Fruit fly (Drosophila melanogaster) whole organism, embryonic: Measurements from ENCODE around the gene alpha4GT2.

Experiments used
- BEAF-32 ChIP-seq: fragments of 200-800 bp; sonication (Bioruptor generic); optimal IDR thresholded peaks from 3 replicates; lab custom pipeline; 2017; ENCODE audit warnings: missing biosample characterization, missing genetic modification characterization, mild to moderate bottlenecking, moderate library complexity, missing genetic modification reagents
- Blimp-1 ChIP-seq: fragments of 200-800 bp; sonication (Bioruptor generic); optimal IDR thresholded peaks from 3 replicates; lab custom pipeline; 2018; ENCODE audit warnings: missing biosample characterization, missing genetic modification characterization, mild to moderate bottlenecking, moderate library complexity, missing genetic modification reagents
- CG10462 ChIP-seq: fragments of 200-800 bp; sonication (Bioruptor generic); optimal IDR thresholded peaks from 2 replicates; lab custom pipeline; 2016; ENCODE audit warnings: missing biosample characterization, missing genetic modification characterization
- CG11723 ChIP-seq: fragments of 200-800 bp; sonication (Bioruptor generic); optimal IDR thresholded peaks from 2 replicates; lab custom pipeline; 2017; ENCODE audit warnings: missing biosample characterization, mild to moderate bottlenecking, missing genetic modification characterization
- CG12155 ChIP-seq: fragments of 200-800 bp; sonication (Bioruptor generic); optimal IDR thresholded peaks from 3 replicates; lab custom pipeline; 2016; ENCODE audit warnings: missing biosample characterization, missing genetic modification characterization
- CG12219 ChIP-seq: fragments of 200-800 bp; sonication (Bioruptor generic); optimal IDR thresholded peaks from 3 replicates; lab custom pipeline; 2018; ENCODE audit warnings: missing biosample characterization, mild to moderate bottlenecking, missing genetic modification characterization
- CG13287 ChIP-seq: fragments of 200-800 bp; sonication (Bioruptor generic); IDR thresholded peaks from 2 replicates; pipeline ENCODE4 v1.3.6; 2022; ENCODE audit warnings: missing biosample characterization, missing genetic modification characterization; ENCODE audit not compliant: partially characterized antibody
- CG13894 ChIP-seq: fragments of 200-800 bp; sonication (Bioruptor generic); optimal IDR thresholded peaks from 3 replicates; lab custom pipeline; 2018; ENCODE audit warnings: missing biosample characterization, mild to moderate bottlenecking, missing genetic modification characterization, moderate library complexity
- CG14667 ChIP-seq: fragments of 200-800 bp; sonication (Bioruptor generic); IDR thresholded peaks from 2 replicates; pipeline ENCODE4 v1.3.6; 2022; ENCODE audit warnings: missing biosample characterization, missing genetic modification characterization
- CG2116 ChIP-seq: fragments of 200-800 bp; sonication (Bioruptor generic); optimal IDR thresholded peaks from 3 replicates; lab custom pipeline; 2018; ENCODE audit warnings: missing biosample characterization, mild to moderate bottlenecking, missing genetic modification characterization
- CG3065 ChIP-seq: fragments of 200-800 bp; sonication (Bioruptor generic); optimal IDR thresholded peaks from 2 replicates; lab custom pipeline; 2016; ENCODE audit warnings: missing biosample characterization, missing genetic modification characterization
- CG3163 ChIP-seq: fragments of 200-800 bp; sonication (Bioruptor generic); optimal IDR thresholded peaks from 3 replicates; lab custom pipeline; 2016; ENCODE audit warnings: missing biosample characterization, missing genetic modification characterization
- CG4730 ChIP-seq: fragments of 200-800 bp; sonication (Bioruptor generic); IDR thresholded peaks from 2 replicates; pipeline ENCODE4 v1.3.6; 2022; ENCODE audit warnings: missing biosample characterization, missing genetic modification characterization
- CG4854 ChIP-seq: fragments of 200-800 bp; sonication (Bioruptor generic); optimal IDR thresholded peaks from 2 replicates; lab custom pipeline; 2016; ENCODE audit warnings: missing biosample characterization, missing genetic modification characterization, inconsistent platforms
- CG7987 ChIP-seq: fragments of 200-800 bp; sonication (Bioruptor generic); optimal IDR thresholded peaks from 2 replicates; lab custom pipeline; 2018; ENCODE audit warnings: missing biosample characterization, mild to moderate bottlenecking, missing genetic modification characterization, moderate library complexity
- CrebB ChIP-seq: fragments of 200-800 bp; sonication (Bioruptor generic); optimal IDR thresholded peaks from 3 replicates; lab custom pipeline; 2018; ENCODE audit warnings: missing biosample characterization, mild to moderate bottlenecking, missing genetic modification characterization
- Dad ChIP-seq: fragments of 200-800 bp; sonication (Bioruptor generic); optimal IDR thresholded peaks from 3 replicates; lab custom pipeline; 2016; ENCODE audit warnings: missing biosample characterization, missing genetic modification characterization
- Fer2 ChIP-seq: fragments of 200-800 bp; sonication (Bioruptor generic); optimal IDR thresholded peaks from 2 replicates; lab custom pipeline; 2018; ENCODE audit warnings: missing biosample characterization, mild to moderate bottlenecking, missing genetic modification characterization, moderate library complexity
- Hey ChIP-seq: fragments of 200-800 bp; sonication (Bioruptor generic); optimal IDR thresholded peaks from 3 replicates; lab custom pipeline; 2018; ENCODE audit warnings: missing biosample characterization, mild to moderate bottlenecking, missing genetic modification characterization
- HmgZ ChIP-seq: fragments of 200-800 bp; sonication (Bioruptor generic); optimal IDR thresholded peaks from 2 replicates; lab custom pipeline; 2018; ENCODE audit warnings: missing biosample characterization, mild to moderate bottlenecking, missing genetic modification characterization
- Lim3 ChIP-seq: fragments of 200-800 bp; sonication (Bioruptor generic); IDR thresholded peaks from 2 replicates; pipeline ENCODE4 v1.3.6; 2022; ENCODE audit warnings: missing biosample characterization, missing genetic modification characterization
- Mes4 ChIP-seq: fragments of 200-800 bp; sonication (Bioruptor generic); optimal IDR thresholded peaks from 2 replicates; lab custom pipeline; 2016; ENCODE audit warnings: missing biosample characterization, missing genetic modification characterization
- NFAT ChIP-seq: fragments of 200-800 bp; sonication (Bioruptor generic); IDR thresholded peaks from 2 replicates; pipeline ENCODE4 v1.3.6; 2022; ENCODE audit warnings: missing biosample characterization, missing genetic modification characterization
- Nf-YC ChIP-seq: fragments of 200-800 bp; optimal IDR thresholded peaks from 3 replicates; lab custom pipeline; 2019; ENCODE audit warnings: missing biosample characterization, mild to moderate bottlenecking, missing genetic modification characterization, moderate library complexity
- Opbp ChIP-seq: fragments of 200-800 bp; sonication (Bioruptor generic); IDR thresholded peaks from 3 replicates; pipeline ENCODE4 v1.3.6; 2022; ENCODE audit warnings: missing biosample characterization, missing genetic modification characterization; ENCODE audit not compliant: partially characterized antibody
- Pdp1 ChIP-seq, 2 experiments: fragments of 200-800 bp; sonication (Bioruptor generic); optimal IDR thresholded peaks; 3 replicates each; lab custom pipeline; 2016; ENCODE audit warnings: missing biosample characterization in 2 of 2, missing genetic modification characterization in 2 of 2, mild to moderate bottlenecking in 1 of 2, moderate library complexity in 1 of 2
- Sin3A ChIP-seq: fragments of >200 bp; optimal IDR thresholded peaks from 2 replicates; lab custom pipeline; 2018
- Sox102F ChIP-seq: fragments of 200-800 bp; sonication (Bioruptor generic); optimal IDR thresholded peaks from 2 replicates; lab custom pipeline; 2018; ENCODE audit warnings: missing biosample characterization, mild to moderate bottlenecking, missing genetic modification characterization, moderate library complexity
- abd-A ChIP-seq: fragments of 200-800 bp; sonication (Bioruptor generic); optimal IDR thresholded peaks from 3 replicates; lab custom pipeline; 2019; ENCODE audit warnings: missing biosample characterization, mild to moderate bottlenecking, missing genetic modification characterization, moderate library complexity
- ase ChIP-seq: fragments of 200-800 bp; sonication (Bioruptor generic); IDR thresholded peaks from 3 replicates; pipeline ENCODE4 v1.3.6; 2022; ENCODE audit warnings: missing biosample characterization, missing genetic modification characterization
- bcd ChIP-seq: fragments of 200-800 bp; sonication (Bioruptor generic); optimal IDR thresholded peaks from 2 replicates; lab custom pipeline; 2017; ENCODE audit warnings: missing biosample characterization, mild to moderate bottlenecking, missing genetic modification characterization
- danr ChIP-seq: fragments of 200-800 bp; sonication (Bioruptor generic); IDR thresholded peaks from 2 replicates; pipeline ENCODE4 v1.3.6; 2022; ENCODE audit warnings: missing biosample characterization, missing genetic modification characterization
- dimm ChIP-seq: fragments of 200-800 bp; sonication (Bioruptor generic); IDR thresholded peaks from 2 replicates; pipeline ENCODE4 v1.3.6; 2022; ENCODE audit warnings: missing biosample characterization, missing genetic modification characterization
- ems ChIP-seq: fragments of 200-800 bp; sonication (Bioruptor generic); optimal IDR thresholded peaks from 3 replicates; lab custom pipeline; 2016; ENCODE audit warnings: missing biosample characterization, missing genetic modification characterization
- exex ChIP-seq: fragments of 200-800 bp; sonication (Bioruptor generic); optimal IDR thresholded peaks from 4 replicates; lab custom pipeline; 2018; ENCODE audit warnings: missing biosample characterization, mild to moderate bottlenecking, missing genetic modification characterization, moderate library complexity
- eyg ChIP-seq: fragments of 200-800 bp; sonication (Bioruptor generic); optimal IDR thresholded peaks from 3 replicates; lab custom pipeline; 2016; ENCODE audit warnings: missing biosample characterization, missing genetic modification characterization
- fd102C ChIP-seq: fragments of 200-800 bp; sonication (Bioruptor generic); optimal IDR thresholded peaks from 2 replicates; lab custom pipeline; 2018; ENCODE audit warnings: missing biosample characterization, mild to moderate bottlenecking, missing genetic modification characterization, moderate library complexity
- gcm ChIP-seq: fragments of 200-800 bp; sonication (Bioruptor generic); optimal IDR thresholded peaks from 2 replicates; lab custom pipeline; 2019; ENCODE audit warnings: missing biosample characterization, mild to moderate bottlenecking, missing genetic modification characterization, moderate library complexity
- gsb ChIP-seq: fragments of 200-800 bp; sonication (Bioruptor generic); IDR thresholded peaks from 2 replicates; pipeline ENCODE4 v1.3.6; 2022; ENCODE audit warnings: missing biosample characterization, missing genetic modification characterization
- mam ChIP-seq: fragments of 200-800 bp; sonication (Bioruptor generic); optimal IDR thresholded peaks from 3 replicates; lab custom pipeline; 2016; ENCODE audit warnings: missing biosample characterization, missing genetic modification characterization
- nerfin-2 ChIP-seq: fragments of 200-800 bp; sonication (Bioruptor generic); IDR thresholded peaks from 2 replicates; pipeline ENCODE4 v1.3.6; 2022; ENCODE audit warnings: missing biosample characterization, missing genetic modification characterization; ENCODE audit not compliant: partially characterized antibody
- pzg ChIP-seq: fragments of 200-800 bp; sonication (Bioruptor generic); optimal IDR thresholded peaks from 3 replicates; lab custom pipeline; 2018; ENCODE audit warnings: missing biosample characterization, mild to moderate bottlenecking, missing genetic modification characterization, moderate library complexity
- repo ChIP-seq: fragments of 200-800 bp; sonication (Bioruptor generic); optimal IDR thresholded peaks from 2 replicates; lab custom pipeline; 2016; ENCODE audit warnings: missing biosample characterization, missing genetic modification characterization
- salm ChIP-seq: fragments of 200-800 bp; sonication (Bioruptor generic); optimal IDR thresholded peaks from 2 replicates; lab custom pipeline; 2018; ENCODE audit warnings: missing biosample characterization, mild to moderate bottlenecking, missing genetic modification characterization
- sima ChIP-seq: fragments of 200-800 bp; sonication (Bioruptor generic); optimal IDR thresholded peaks from 2 replicates; lab custom pipeline; 2016; ENCODE audit warnings: missing biosample characterization, missing genetic modification characterization
- sqz ChIP-seq: fragments of 200-800 bp; sonication (Bioruptor generic); optimal IDR thresholded peaks from 3 replicates; lab custom pipeline; 2018; ENCODE audit warnings: missing biosample characterization, mild to moderate bottlenecking, missing genetic modification characterization
- stc ChIP-seq: fragments of 200-800 bp; sonication (Bioruptor generic); IDR thresholded peaks from 2 replicates; pipeline ENCODE4 v1.3.6; 2022; ENCODE audit warnings: missing biosample characterization, missing genetic modification characterization
- toy ChIP-seq: fragments of 200-800 bp; sonication (Bioruptor generic); IDR thresholded peaks from 2 replicates; pipeline ENCODE4 v1.3.6; 2022; ENCODE audit warnings: missing biosample characterization, missing genetic modification characterization
- trem ChIP-seq: fragments of 200-800 bp; optimal IDR thresholded peaks from 3 replicates; lab custom pipeline; 2019; ENCODE audit warnings: missing biosample characterization, mild to moderate bottlenecking, missing genetic modification characterization, moderate library complexity
- tx ChIP-seq: fragments of 200-800 bp; sonication (Bioruptor generic); optimal IDR thresholded peaks from 2 replicates; lab custom pipeline; 2016; ENCODE audit warnings: missing biosample characterization, missing genetic modification characterization
- wdn ChIP-seq: fragments of 200-800 bp; sonication (Bioruptor generic); IDR thresholded peaks from 2 replicates; pipeline ENCODE4 v1.3.6; 2022; ENCODE audit warnings: missing biosample characterization, missing genetic modification characterization

The alpha4GT2 gene

dm6 chr3R:25879324-25879766 is 47.3 kb downstream of the alpha4GT2 start (continued):
- TF ChIP-seq tx, result peak; percentile 69
- TF ChIP-seq CG3065, result peak; percentile 21
- peak; percentile 63 for TF ChIP-seq trem (tag; lab: Kevin White, UChicago)
- TF ChIP-seq gcm (GFP tag; lab: Kevin White, UChicago), result peak; percentile 62
- TF ChIP-seq Opbp (GFP tag; lab: Robert Waterston, UW), result no peak
- TF ChIP-seq dimm (GFP tag; lab: Robert Waterston, UW), result peak; percentile 70
- TF ChIP-seq danr, result no peak
- no peak for TF ChIP-seq CG3163 (GFP tag; lab: Kevin White, UChicago)
- TF ChIP-seq gsb, result peak; percentile 58; the same call in 1 of the 2 replicates
- TF ChIP-seq CG2116 (GFP tag; lab: Kevin White, UChicago), result peak; percentile 21
- TF ChIP-seq CG14667 (GFP tag; lab: Robert Waterston, UW), result no peak; the same call in 1 of the 2 replicates
- peak; percentile 38 for TF ChIP-seq Mes4 (GFP tag; lab: Kevin White, UChicago)
- TF ChIP-seq fd102C (GFP tag; lab: Kevin White, UChicago), result no peak
- TF ChIP-seq abd-A (tag; lab: Kevin White, UChicago), result no peak
- TF ChIP-seq CG7987, result peak; percentile 61
- peak; percentile 31 for TF ChIP-seq salm (tag; lab: Kevin White, UChicago)
- TF ChIP-seq sima (GFP tag; lab: Kevin White, UChicago), result no peak
- TF ChIP-seq CG12155 (GFP tag; lab: Kevin White, UChicago), result peak; percentile 50
- TF ChIP-seq mam (GFP tag; lab: Kevin White, UChicago), result peak; percentile 68
- peak; percentile 50 for TF ChIP-seq ems
- peak; percentile 36 for TF ChIP-seq exex (tag; lab: Kevin White, UChicago)
- no peak for TF ChIP-seq wdn (GFP tag; lab: Robert Waterston, UW)
- TF ChIP-seq ase (GFP tag; lab: Robert Waterston, UW), result peak; percentile 77
- no peak for TF ChIP-seq Lim3 (GFP tag; lab: Robert Waterston, UW)
- peak; percentile 63 for TF ChIP-seq eyg (GFP tag; lab: Kevin White, UChicago)
- TF ChIP-seq HmgZ, result peak; percentile 52
- no peak for TF ChIP-seq CG10462 (GFP tag; lab: Kevin White, UChicago)
- TF ChIP-seq CG11723 (GFP tag; lab: Kevin White, UChicago), result peak; percentile 52
- TF ChIP-seq NFAT (GFP tag; lab: Robert Waterston, UW), result no peak
- no peak for TF ChIP-seq Sin3A
- peak; percentile 55 for TF ChIP-seq sqz
- TF ChIP-seq Hey (tag; lab: Kevin White, UChicago), result no peak
- peak; percentile 43 for TF ChIP-seq Nf-YC (tag; lab: Kevin White, UChicago)
- no peak for TF ChIP-seq BEAF-32 (GFP tag; lab: Kevin White, UChicago)
- peak; percentile 47 for TF ChIP-seq Dad (GFP tag; lab: Kevin White, UChicago)
- TF ChIP-seq CG4730, result peak; percentile 74
- peak; percentile 22 for TF ChIP-seq CG13894
- TF ChIP-seq CG13287 (GFP tag; lab: Robert Waterston, UW), result no peak
- TF ChIP-seq Sox102F (GFP tag; lab: Kevin White, UChicago), result peak; percentile 89
- peak; percentile 58 for TF ChIP-seq CrebB
- TF ChIP-seq toy, result no peak
- no peak for TF ChIP-seq nerfin-2 (GFP tag; lab: Robert Waterston, UW)
- TF ChIP-seq bcd (GFP tag; lab: Kevin White, UChicago), result peak; percentile 74
- peak; percentile 79 for TF ChIP-seq CG12219 (GFP tag; lab: Kevin White, UChicago)
- peak; percentile 61 for TF ChIP-seq Pdp1 (GFP tag; optimal IDR thresholded peaks at IDR 0.05; lab: Kevin White, UChicago)
- TF ChIP-seq CG4854, result peak; percentile 68
- TF ChIP-seq Fer2, result peak; percentile 53
- TF ChIP-seq repo (GFP tag; lab: Kevin White, UChicago), result peak; percentile 5
- TF ChIP-seq Blimp-1, result peak; percentile 85
- no peak for TF ChIP-seq pzg
- TF ChIP-seq stc (GFP tag; lab: Robert Waterston, UW), result no peak; the same call in none of the 2 replicates
